Fruit fly (Drosophila melanogaster) whole organism, embryonic: ENCODE measurements around the gene Rad9.

Source experiments
- Antp ChIP-seq: fragments of 200-800 bp; sonication (Bioruptor generic); optimal IDR thresholded peaks from 3 replicates; lab custom pipeline; 2016; ENCODE audit warnings: missing biosample characterization, missing genetic modification characterization
- Atf6 ChIP-seq: fragments of 200-800 bp; sonication (Bioruptor generic); IDR thresholded peaks from 2 replicates; pipeline ENCODE4 v1.3.6; 2022; ENCODE audit warnings: missing biosample characterization, missing genetic modification characterization
- CG10979 ChIP-seq: fragments of 200-800 bp; sonication (Bioruptor generic); optimal IDR thresholded peaks from 2 replicates; lab custom pipeline; 2018; ENCODE audit warnings: missing biosample characterization, mild to moderate bottlenecking, missing genetic modification characterization, moderate library complexity
- CG11247 ChIP-seq: fragments of 200-800 bp; sonication (Bioruptor generic); IDR thresholded peaks from 2 replicates; pipeline ENCODE4 v1.3.6; 2022; ENCODE audit warnings: missing biosample characterization, missing genetic modification characterization
- CG11560 ChIP-seq: fragments of 200-800 bp; sonication (Bioruptor generic); IDR thresholded peaks from 3 replicates; pipeline ENCODE4 v1.3.6; 2022; ENCODE audit warnings: missing biosample characterization, missing genetic modification characterization
- CG12219 ChIP-seq: fragments of 200-800 bp; sonication (Bioruptor generic); optimal IDR thresholded peaks from 3 replicates; lab custom pipeline; 2018; ENCODE audit warnings: missing biosample characterization, mild to moderate bottlenecking, missing genetic modification characterization
- CG12299 ChIP-seq: fragments of 200-800 bp; sonication (Bioruptor generic); optimal IDR thresholded peaks from 2 replicates; lab custom pipeline; 2018; ENCODE audit warnings: missing biosample characterization, mild to moderate bottlenecking, missing genetic modification characterization
- CG12659 ChIP-seq: fragments of 200-800 bp; sonication (Bioruptor generic); optimal IDR thresholded peaks from 3 replicates; lab custom pipeline; 2017; ENCODE audit warnings: mild to moderate bottlenecking, missing biosample characterization, missing genetic modification reagents, missing genetic modification characterization
- CG12942 ChIP-seq: fragments of 200-800 bp; sonication (Bioruptor generic); optimal IDR thresholded peaks from 3 replicates; lab custom pipeline; 2016; ENCODE audit warnings: missing biosample characterization, missing genetic modification characterization
- CG14050 ChIP-seq: fragments of 200-800 bp; sonication (Bioruptor generic); IDR thresholded peaks from 3 replicates; pipeline ENCODE4 v1.3.6; 2022; ENCODE audit warnings: missing biosample characterization, missing genetic modification characterization
- CG17186 ChIP-seq: fragments of 200-800 bp; sonication (Bioruptor generic); optimal IDR thresholded peaks from 3 replicates; lab custom pipeline; 2017; ENCODE audit warnings: missing biosample characterization, missing genetic modification reagents, missing genetic modification characterization
- CG18476 ChIP-seq: fragments of 200-800 bp; sonication (Bioruptor generic); optimal IDR thresholded peaks from 2 replicates; lab custom pipeline; 2016; ENCODE audit warnings: missing biosample characterization, mild to moderate bottlenecking, missing genetic modification characterization
- CG30431 ChIP-seq: fragments of 200-800 bp; sonication (Bioruptor generic); optimal IDR thresholded peaks from 2 replicates; lab custom pipeline; 2017; ENCODE audit warnings: missing biosample characterization, missing genetic modification characterization
- CG31441 ChIP-seq: fragments of 200-800 bp; sonication (Bioruptor generic); IDR thresholded peaks from 2 replicates; pipeline ENCODE4 v1.3.6; 2022; ENCODE audit warnings: missing biosample characterization, missing genetic modification characterization
- CG34376 ChIP-seq: fragments of 200-800 bp; sonication (Bioruptor generic); optimal IDR thresholded peaks from 2 replicates; lab custom pipeline; 2018; ENCODE audit warnings: missing biosample characterization, mild to moderate bottlenecking, missing genetic modification characterization
- CG4707 ChIP-seq: fragments of 200-800 bp; sonication (Bioruptor generic); optimal IDR thresholded peaks from 2 replicates; lab custom pipeline; 2018; ENCODE audit warnings: missing biosample characterization, mild to moderate bottlenecking, missing genetic modification characterization, moderate library complexity
- CG6765 ChIP-seq: fragments of 200-800 bp; sonication (Bioruptor generic); optimal IDR thresholded peaks from 3 replicates; lab custom pipeline; 2017; ENCODE audit warnings: missing biosample characterization, mild to moderate bottlenecking, missing genetic modification characterization
- CG9609 ChIP-seq: fragments of 200-800 bp; sonication (Bioruptor generic); optimal IDR thresholded peaks from 3 replicates; lab custom pipeline; 2016; ENCODE audit warnings: missing biosample characterization, missing genetic modification characterization
- E2f1 ChIP-seq: fragments of 200-800 bp; sonication (Bioruptor generic); IDR thresholded peaks from 2 replicates; pipeline ENCODE4 v1.3.6; 2022; ENCODE audit warnings: missing biosample characterization, missing genetic modification characterization
- E2f2 ChIP-seq: fragments of 200-800 bp; sonication (Bioruptor generic); IDR thresholded peaks from 2 replicates; pipeline ENCODE4 v1.3.6; 2022; ENCODE audit warnings: missing biosample characterization, missing genetic modification characterization
- Hand ChIP-seq: fragments of 200-800 bp; sonication (Bioruptor generic); optimal IDR thresholded peaks from 2 replicates; lab custom pipeline; 2017; ENCODE audit warnings: mild to moderate bottlenecking, missing biosample characterization, missing genetic modification reagents, missing genetic modification characterization
- Lim3 ChIP-seq: fragments of 200-800 bp; sonication (Bioruptor generic); IDR thresholded peaks from 2 replicates; pipeline ENCODE4 v1.3.6; 2022; ENCODE audit warnings: missing biosample characterization, missing genetic modification characterization
- MESR4 ChIP-seq: fragments of 200-800 bp; sonication (Bioruptor generic); optimal IDR thresholded peaks from 2 replicates; lab custom pipeline; 2018; ENCODE audit warnings: missing biosample characterization, mild to moderate bottlenecking, missing genetic modification characterization, moderate library complexity
- Mad ChIP-seq: fragments of 200-800 bp; sonication (Bioruptor generic); optimal IDR thresholded peaks from 2 replicates; lab custom pipeline; 2016; ENCODE audit warnings: missing biosample characterization, missing genetic modification characterization
- Med ChIP-seq: fragments of 200-800 bp; sonication (Bioruptor generic); peaks from one replicate; lab custom pipeline; 2016; ENCODE audit warnings: missing biosample characterization, missing genetic modification characterization, mild to moderate bottlenecking, inconsistent platforms, moderate library complexity
- NC2β ChIP-seq: fragments of 200-800 bp; sonication (Bioruptor generic); optimal IDR thresholded peaks from 2 replicates; lab custom pipeline; 2016; ENCODE audit warnings: missing biosample characterization, missing genetic modification characterization
- Neu2 ChIP-seq: fragments of 200-800 bp; sonication (Bioruptor generic); optimal IDR thresholded peaks from 3 replicates; lab custom pipeline; 2016; ENCODE audit warnings: missing biosample characterization, missing genetic modification characterization, borderline replicate concordance
- Ravus ChIP-seq: fragments of 200-800 bp; sonication (Bioruptor generic); IDR thresholded peaks from 2 replicates; pipeline ENCODE4 v1.3.6; 2022; ENCODE audit warnings: missing biosample characterization, missing genetic modification characterization
- Rfx ChIP-seq: fragments of 200-800 bp; sonication (Bioruptor generic); IDR thresholded peaks from 2 replicates; pipeline ENCODE4 v1.3.6; 2022; ENCODE audit warnings: missing biosample characterization, missing genetic modification characterization
- Taf1 ChIP-seq: fragments of 200-800 bp; sonication (Bioruptor generic); IDR thresholded peaks from 2 replicates; pipeline ENCODE4 v1.3.6; 2022; ENCODE audit warnings: missing biosample characterization, missing genetic modification characterization
- Vsx1 ChIP-seq: fragments of 200-800 bp; sonication (Bioruptor generic); optimal IDR thresholded peaks from 2 replicates; lab custom pipeline; 2017; ENCODE audit warnings: missing biosample characterization, mild to moderate bottlenecking, missing genetic modification characterization, missing genetic modification reagents
- al ChIP-seq: fragments of 200-800 bp; sonication (Bioruptor generic); IDR thresholded peaks from 2 replicates; pipeline ENCODE4 v1.3.6; 2022; ENCODE audit warnings: missing biosample characterization, missing genetic modification characterization
- ash1 ChIP-seq: fragments of 200-800 bp; sonication (Bioruptor generic); optimal IDR thresholded peaks from 2 replicates; lab custom pipeline; 2018; ENCODE audit warnings: missing biosample characterization, mild to moderate bottlenecking, missing genetic modification characterization
- bowl ChIP-seq: fragments of 200-800 bp; sonication (Bioruptor generic); IDR thresholded peaks from 2 replicates; pipeline ENCODE4 v1.3.6; 2022; ENCODE audit warnings: missing biosample characterization, missing genetic modification characterization
- corto ChIP-seq: fragments of 200-800 bp; sonication (Bioruptor generic); optimal IDR thresholded peaks from 2 replicates; lab custom pipeline; 2016; ENCODE audit warnings: missing biosample characterization, mild to moderate bottlenecking, missing genetic modification characterization, moderate library complexity
- crc ChIP-seq: fragments of 200-800 bp; sonication (Bioruptor generic); optimal IDR thresholded peaks from 2 replicates; lab custom pipeline; 2016; ENCODE audit warnings: missing biosample characterization, missing genetic modification characterization
- dmrt99B ChIP-seq: fragments of 200-800 bp; sonication (Bioruptor generic); optimal IDR thresholded peaks from 2 replicates; lab custom pipeline; 2018; ENCODE audit warnings: missing biosample characterization, mild to moderate bottlenecking, missing genetic modification characterization, moderate library complexity
- dysf ChIP-seq: fragments of 200-800 bp; sonication (Bioruptor generic); IDR thresholded peaks from 3 replicates; pipeline ENCODE4 v1.3.6; 2022; ENCODE audit warnings: missing biosample characterization, missing genetic modification characterization
- ftz-f1 ChIP-seq: fragments of 200-800 bp; sonication (Bioruptor generic); optimal IDR thresholded peaks from 2 replicates; lab custom pipeline; 2016; ENCODE audit warnings: missing biosample characterization, missing genetic modification characterization
- jumu ChIP-seq: fragments of 200-800 bp; sonication (Bioruptor generic); optimal IDR thresholded peaks from 3 replicates; lab custom pipeline; 2016; ENCODE audit warnings: missing biosample characterization, missing genetic modification characterization
- kay ChIP-seq: fragments of 200-800 bp; sonication (Bioruptor generic); optimal IDR thresholded peaks from 2 replicates; lab custom pipeline; 2016; ENCODE audit warnings: missing biosample characterization, missing genetic modification characterization
- knrl ChIP-seq: fragments of 200-800 bp; sonication (Bioruptor generic); IDR thresholded peaks from 3 replicates; pipeline ENCODE4 v1.3.6; 2022; ENCODE audit warnings: missing biosample characterization, missing genetic modification characterization; ENCODE audit not compliant: partially characterized antibody
- nerfin-1 ChIP-seq: fragments of 200-800 bp; sonication (Bioruptor generic); optimal IDR thresholded peaks from 3 replicates; lab custom pipeline; 2019; ENCODE audit warnings: missing biosample characterization, mild to moderate bottlenecking, missing genetic modification characterization, moderate library complexity
- nerfin-2 ChIP-seq: fragments of 200-800 bp; sonication (Bioruptor generic); IDR thresholded peaks from 2 replicates; pipeline ENCODE4 v1.3.6; 2022; ENCODE audit warnings: missing biosample characterization, missing genetic modification characterization; ENCODE audit not compliant: partially characterized antibody
- phol ChIP-seq: fragments of 200-800 bp; sonication (Bioruptor generic); optimal IDR thresholded peaks from 3 replicates; lab custom pipeline; 2018; ENCODE audit warnings: missing biosample characterization, mild to moderate bottlenecking, missing genetic modification characterization, moderate library complexity
- row ChIP-seq: fragments of 200-800 bp; sonication (Bioruptor generic); IDR thresholded peaks from 3 replicates; pipeline ENCODE4 v1.3.6; 2022; ENCODE audit warnings: missing biosample characterization, missing genetic modification characterization
- sisA ChIP-seq: fragments of 200-800 bp; sonication (Bioruptor generic); IDR thresholded peaks from 2 replicates; pipeline ENCODE4 v1.3.6; 2022; ENCODE audit warnings: missing biosample characterization, missing genetic modification characterization
- tap ChIP-seq: fragments of 200-800 bp; optimal IDR thresholded peaks from 3 replicates; lab custom pipeline; 2019; ENCODE audit warnings: missing biosample characterization, mild to moderate bottlenecking, missing genetic modification characterization, moderate library complexity
- vnd ChIP-seq: fragments of 200-800 bp; sonication (Bioruptor generic); IDR thresholded peaks from 3 replicates; pipeline ENCODE4 v1.3.6; 2022; ENCODE audit warnings: missing biosample characterization, missing genetic modification characterization; ENCODE audit not compliant: partially characterized antibody
- wdn ChIP-seq: fragments of 200-800 bp; sonication (Bioruptor generic); IDR thresholded peaks from 2 replicates; pipeline ENCODE4 v1.3.6; 2022; ENCODE audit warnings: missing biosample characterization, missing genetic modification characterization
- zfh1 ChIP-seq: fragments of 200-800 bp; sonication (Bioruptor generic); IDR thresholded peaks from 3 replicates; pipeline ENCODE4 v1.3.6; 2022; ENCODE audit warnings: missing biosample characterization, missing genetic modification characterization

Rad9 gene

DNA sequence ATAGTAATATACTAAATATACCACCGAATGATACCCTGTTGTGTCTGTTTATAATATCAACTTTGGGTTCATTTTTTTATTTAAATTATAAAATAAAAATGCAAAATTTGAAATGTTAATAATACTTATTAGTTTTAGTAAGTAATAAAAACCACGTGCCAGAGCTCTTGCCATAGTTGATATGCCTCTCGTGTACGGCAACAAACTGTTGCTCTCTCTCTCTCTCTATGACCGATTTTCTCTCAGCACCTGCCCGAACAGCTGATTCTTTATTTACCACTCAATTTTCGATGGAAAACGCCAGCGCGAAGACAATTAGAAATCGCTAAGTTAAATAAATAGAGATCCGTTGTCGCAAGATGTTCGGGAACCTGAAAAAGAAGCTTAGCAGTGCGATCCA, 4.8 kb downstream of the Rad9 start, which contains the start of gene Dysb (continued):
- TF ChIP-seq Neu2 (no peak), bowl (peak; percentile 78), zfh1 (peak; percentile 93), CG6765 (GFP tag; lab: Kevin White, UChicago) (peak; percentile 79), Antp (GFP tag; lab: Kevin White, UChicago) (peak; percentile 48), CG18476 (GFP tag; lab: Kevin White, UChicago) (peak; percentile 72), CG10979 (tag; lab: Kevin White, UChicago) (peak; percentile 86), vnd (GFP tag; lab: Robert Waterston, UW) (no peak), CG34376 (GFP tag; lab: Kevin White, UChicago) (peak; percentile 88), Taf1 (GFP tag; lab: Robert Waterston, UW) (peak; percentile 71; the same call in 1 of the 2 replicates), CG11560 (peak; percentile 35; the same call in 1 of the 3 replicates), CG12299 (peak; percentile 86), jumu (peak; percentile 33), Mad (peak; percentile 63), CG12219 (peak; percentile 77), CG17186 (GFP tag; lab: Kevin White, UChicago) (no peak), MESR4 (GFP tag; lab: Kevin White, UChicago) (peak; percentile 51), ash1 (GFP tag; lab: Kevin White, UChicago) (no peak), CG11247 (peak; percentile 89), Hand (peak; percentile 81), CG12659 (GFP tag; lab: Kevin White, UChicago) (peak; percentile 91), dmrt99B (tag; lab: Kevin White, UChicago) (peak; percentile 91), Atf6 (GFP tag; lab: Robert Waterston, UW) (peak; percentile 93), al (peak; percentile 85), NC2β (GFP tag; lab: Kevin White, UChicago) (peak; percentile 2), tap (peak; percentile 90), CG14050 (GFP tag; lab: Robert Waterston, UW) (peak; percentile 88), E2f1 (peak; percentile 91), CG30431 (GFP tag; lab: Kevin White, UChicago) (peak; percentile 59), CG9609 (peak; percentile 36), nerfin-2 (GFP tag; lab: Robert Waterston, UW) (no peak), nerfin-1 (tag; lab: Kevin White, UChicago) (peak; percentile 76), E2f2 (peak; percentile 76), Vsx1 (GFP tag; lab: Kevin White, UChicago) (peak; percentile 73), corto (no peak), phol (peak; percentile 81), Med (GFP tag; lab: Kevin White, UChicago) (peak; percentile 87), crc (GFP tag; lab: Kevin White, UChicago) (peak; percentile 42), knrl (GFP tag; lab: Robert Waterston, UW) (no peak), wdn (GFP tag; lab: Robert Waterston, UW) (peak; percentile 79), dysf (GFP tag; lab: Robert Waterston, UW) (peak; percentile 89), kay (peak; percentile 19), CG4707 (GFP tag; lab: Kevin White, UChicago) (peak; percentile 76), ftz-f1 (GFP tag; lab: Kevin White, UChicago) (peak; percentile 49), Lim3 (GFP tag; lab: Robert Waterston, UW) (no peak), row (GFP tag; lab: Robert Waterston, UW) (peak; percentile 97), CG31441 (GFP tag; lab: Robert Waterston, UW) (peak; percentile 94), Rfx (peak; percentile 96), CG12942 (GFP tag; lab: Kevin White, UChicago) (peak; percentile 73), Ravus (GFP tag; lab: Robert Waterston, UW) (peak; percentile 31; the same call in 1 of the 2 replicates), sisA (GFP tag; lab: Robert Waterston, UW) (peak; percentile 85)
